In the genomic region with DNA sequence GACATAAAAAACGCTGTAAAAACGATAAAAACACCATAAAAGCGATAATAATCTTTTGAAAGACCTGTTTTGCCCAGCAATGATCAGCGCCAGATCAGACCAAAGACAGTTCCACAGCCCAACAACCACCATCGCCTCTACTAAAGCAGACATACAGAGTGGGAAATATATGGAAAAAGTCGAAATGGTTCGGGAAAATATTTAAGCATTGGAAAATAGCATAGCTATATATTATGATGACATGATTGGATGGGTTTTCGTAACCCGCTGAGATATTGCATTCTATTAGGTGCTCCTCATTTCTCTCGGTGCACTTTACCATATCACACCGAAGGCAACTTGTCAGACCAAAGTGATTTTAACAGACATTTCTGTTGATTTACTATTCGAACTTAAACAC, we compare ENCODE assay signal across 1 fruit fly cellular context.
A peak's percentile ranks its signal among the peaks of the same experiment; 100 is the strongest.
TF ChIP-seq lines count a peak whose summit lies in the region.

No protein-coding gene starts in this region.

TF ChIP-seq in whole organism, embryonic, 481 proteins besides CTCF, POLR2A, EP300 and RAD21 (continued from another document and continues in another):
- TF ChIP-seq Blimp-1 (GFP tag; optimal IDR thresholded peaks at IDR 0.05; lab: Kevin White, UChicago) (peak; percentile 83), Dad (GFP tag; optimal IDR thresholded peaks at IDR 0.05; lab: Kevin White, UChicago) (peak; percentile 89), mirr (GFP tag; optimal IDR thresholded peaks at IDR 0.05; lab: Kevin White, UChicago) (peak; percentile 74), zfh2 (GFP tag; optimal IDR thresholded peaks at IDR 0.05; lab: Kevin White, UChicago) (peak; percentile 77), Lpt (GFP tag; optimal IDR thresholded peaks at IDR 0.05; lab: Kevin White, UChicago) (no peak), Nf-YC (tag; optimal IDR thresholded peaks at IDR 0.05; lab: Kevin White, UChicago) (peak; percentile 59), Taf1 (GFP tag; IDR thresholded peaks at IDR 0.05; lab: Robert Waterston, UW) (peak; percentile 79), CG10543 (GFP tag; optimal IDR thresholded peaks at IDR 0.05; lab: Kevin White, UChicago) (peak; percentile 19), Kr (GFP tag; optimal IDR thresholded peaks at IDR 0.05; lab: Kevin White, UChicago) (no peak), bab2 (GFP tag; optimal IDR thresholded peaks at IDR 0.05; lab: Kevin White, UChicago) (peak; percentile 90), chm (GFP tag; IDR thresholded peaks at IDR 0.05; lab: Robert Waterston, UW) (peak; percentile 91), schlank (tag; optimal IDR thresholded peaks at IDR 0.05; lab: Kevin White, UChicago) (peak; percentile 80), wor (GFP tag; IDR thresholded peaks at IDR 0.05; lab: Robert Waterston, UW) (peak; percentile 70; the same call in 1 of the 2 replicates), crc (GFP tag; optimal IDR thresholded peaks at IDR 0.05; lab: Kevin White, UChicago) (peak; percentile 82), wdn (GFP tag; IDR thresholded peaks at IDR 0.05; lab: Robert Waterston, UW) (peak; percentile 86), B-H2 (GFP tag; optimal IDR thresholded peaks at IDR 0.05; lab: Kevin White, UChicago) (no peak), CG12744 (GFP tag; optimal IDR thresholded peaks at IDR 0.05; lab: Kevin White, UChicago) (peak; percentile 84), ftz-f1 (GFP tag; optimal IDR thresholded peaks at IDR 0.05; lab: Kevin White, UChicago) (no peak), prd (optimal IDR thresholded peaks at IDR 0.05; lab: Kevin White, UChicago) (no peak), prd (GFP tag; IDR thresholded peaks at IDR 0.05; lab: Robert Waterston, UW) (peak; percentile 93), CG14965 (GFP tag; optimal IDR thresholded peaks at IDR 0.05; lab: Kevin White, UChicago; ENCODE audit: borderline replicate concordance) (peak; percentile 44), so (GFP tag; IDR thresholded peaks at IDR 0.05; lab: Robert Waterston, UW) (peak; percentile 93), ken (GFP tag; IDR thresholded peaks at IDR 0.05; lab: Robert Waterston, UW) (peak; percentile 84), CG5953 (GFP tag; IDR thresholded peaks at IDR 0.05; lab: Robert Waterston, UW) (peak; percentile 83), crp (GFP tag; optimal IDR thresholded peaks at IDR 0.05; lab: Kevin White, UChicago) (peak in 1 of 2 experiments; percentile 37), CG31365 (tag; optimal IDR thresholded peaks at IDR 0.05; lab: Kevin White, UChicago) (peak; percentile 76), Dip2 (GFP tag; IDR thresholded peaks at IDR 0.05; lab: Robert Waterston, UW) (0 out of 2 replicates have a peak, but pooled peaks have one; percentile 38), Nf-YB (GFP tag; optimal IDR thresholded peaks at IDR 0.05; lab: Kevin White, UChicago) (peak; percentile 62), CG32532 (GFP tag; IDR thresholded peaks at IDR 0.05; lab: Robert Waterston, UW) (peak; percentile 93), Doc2 (GFP tag; IDR thresholded peaks at IDR 0.05; lab: Robert Waterston, UW) (peak; percentile 74), CG9609 (GFP tag; optimal IDR thresholded peaks at IDR 0.05; lab: Kevin White, UChicago) (peak; percentile 83), Hey (tag; optimal IDR thresholded peaks at IDR 0.05; lab: Kevin White, UChicago) (no peak), NK7.1 (GFP tag; optimal IDR thresholded peaks at IDR 0.05; lab: Kevin White, UChicago) (peak; percentile 66), Rx (GFP tag; IDR thresholded peaks at IDR 0.05; lab: Robert Waterston, UW) (peak; percentile 87), H15 (GFP tag; IDR thresholded peaks at IDR 0.05; lab: Robert Waterston, UW) (peak; percentile 85), ro (GFP tag; IDR thresholded peaks at IDR 0.05; lab: Robert Waterston, UW) (peak; percentile 57; the same call in 1 of the 2 replicates), C15 (GFP tag; IDR thresholded peaks at IDR 0.05; lab: Robert Waterston, UW) (peak; percentile 80; the same call in 2 of the 3 replicates), CG13123 (GFP tag; optimal IDR thresholded peaks at IDR 0.05; lab: Kevin White, UChicago) (peak; percentile 81), CG2129 (GFP tag; IDR thresholded peaks at IDR 0.05; lab: Robert Waterston, UW; ENCODE audit: partially characterized antibody) (no peak), Asciz (GFP tag; optimal IDR thresholded peaks at IDR 0.05; lab: Kevin White, UChicago) (peak; percentile 84), vvl (GFP tag; IDR thresholded peaks at IDR 0.05; lab: Robert Waterston, UW) (peak; percentile 94), kni (GFP tag; optimal IDR thresholded peaks at IDR 0.05; lab: Kevin White, UChicago) (no peak), usp (GFP tag; optimal IDR thresholded peaks at IDR 0.05; lab: Kevin White, UChicago) (no peak), Rfx (GFP tag; IDR thresholded peaks at IDR 0.05; lab: Robert Waterston, UW) (peak; percentile 97), CG15696 (tag; optimal IDR thresholded peaks at IDR 0.05; lab: Kevin White, UChicago) (peak; percentile 45), CG10565 (GFP tag; optimal IDR thresholded peaks at IDR 0.05; lab: Kevin White, UChicago) (peak; percentile 46), CG9817 (tag; optimal IDR thresholded peaks at IDR 0.05; lab: Kevin White, UChicago) (peak; percentile 86), cwo (GFP tag; optimal IDR thresholded peaks at IDR 0.05; lab: Kevin White, UChicago) (peak; percentile 81), twi (tag; optimal IDR thresholded peaks at IDR 0.05; lab: Kevin White, UChicago) (peak; percentile 42), al (GFP tag; IDR thresholded peaks at IDR 0.05; lab: Robert Waterston, UW) (peak; percentile 92), fd64A (GFP tag; optimal IDR thresholded peaks at IDR 0.05; lab: Kevin White, UChicago) (peak; percentile 49), CG14667 (GFP tag; IDR thresholded peaks at IDR 0.05; lab: Robert Waterston, UW) (peak; percentile 88), CG12219 (GFP tag; optimal IDR thresholded peaks at IDR 0.05; lab: Kevin White, UChicago) (peak; percentile 91), CG14710 (tag; optimal IDR thresholded peaks at IDR 0.05; lab: Kevin White, UChicago) (peak; percentile 61), salm (tag; optimal IDR thresholded peaks at IDR 0.05; lab: Kevin White, UChicago) (peak; percentile 82), pita (GFP tag; optimal IDR thresholded peaks at IDR 0.05; lab: Kevin White, UChicago) (no peak), dati (GFP tag; IDR thresholded peaks at IDR 0.05; lab: Robert Waterston, UW) (peak; percentile 62), D (optimal IDR thresholded peaks at IDR 0.05; lab: Kevin White, UChicago) (no peak), D (GFP tag; optimal IDR thresholded peaks at IDR 0.05; lab: Kevin White, UChicago) (peak; percentile 68), tll (GFP tag; optimal IDR thresholded peaks at IDR 0.05; lab: Kevin White, UChicago) (no peak), Sry-δ (GFP tag; optimal IDR thresholded peaks at IDR 0.05; lab: Kevin White, UChicago) (peak; percentile 57), CG2202 (tag; optimal IDR thresholded peaks at IDR 0.05; lab: Kevin White, UChicago) (peak; percentile 24), CG17359 (tag; optimal IDR thresholded peaks at IDR 0.05; lab: Kevin White, UChicago) (peak; percentile 91), slp2 (GFP tag; optimal IDR thresholded peaks at IDR 0.05; lab: Kevin White, UChicago) (peak; percentile 79), ara (GFP tag; IDR thresholded peaks at IDR 0.05; lab: Robert Waterston, UW) (peak; percentile 88), Trl (optimal IDR thresholded peaks at IDR 0.05; lab: Kevin White, UChicago) (no peak), Trl (GFP tag; optimal IDR thresholded peaks at IDR 0.05; lab: Kevin White, UChicago) (peak; percentile 91), maf-S (GFP tag; optimal IDR thresholded peaks at IDR 0.05; lab: Kevin White, UChicago) (peak; percentile 88), pfk (GFP tag; optimal IDR thresholded peaks at IDR 0.05; lab: Kevin White, UChicago) (no peak), Ada2b (GFP tag; IDR thresholded peaks at IDR 0.05; lab: Robert Waterston, UW) (peak; percentile 94), HmgD (GFP tag; optimal IDR thresholded peaks at IDR 0.05; lab: Kevin White, UChicago) (peak; percentile 71), Hand (GFP tag; optimal IDR thresholded peaks at IDR 0.05; lab: Kevin White, UChicago) (peak; percentile 47), ATbp (GFP tag; optimal IDR thresholded peaks at IDR 0.05; lab: Kevin White, UChicago) (peak; percentile 83), CG15011 (GFP tag; optimal IDR thresholded peaks at IDR 0.05; lab: Kevin White, UChicago) (no peak), dimm (GFP tag; IDR thresholded peaks at IDR 0.05; lab: Robert Waterston, UW) (peak; percentile 80), CG7987 (GFP tag; optimal IDR thresholded peaks at IDR 0.05; lab: Kevin White, UChicago) (peak; percentile 81), chinmo (GFP tag; IDR thresholded peaks at IDR 0.05; lab: Robert Waterston, UW; ENCODE audit: partially characterized antibody) (0 out of 4 replicates have a peak, but pooled peaks have one; percentile 20), CG2199 (GFP tag; IDR thresholded peaks at IDR 0.05; lab: Robert Waterston, UW) (peak; percentile 95; the same call in 2 of the 3 replicates), CG4617 (GFP tag; optimal IDR thresholded peaks at IDR 0.05; lab: Kevin White, UChicago; ENCODE audit: borderline replicate concordance) (peak; percentile 59), CG4730 (GFP tag; IDR thresholded peaks at IDR 0.05; lab: Robert Waterston, UW) (peak; percentile 92), Mes4 (GFP tag; optimal IDR thresholded peaks at IDR 0.05; lab: Kevin White, UChicago) (peak; percentile 81), CG8765 (GFP tag; IDR thresholded peaks at IDR 0.05; lab: Robert Waterston, UW) (peak; percentile 30; the same call in 1 of the 2 replicates), hbn (GFP tag; IDR thresholded peaks at IDR 0.05; lab: Robert Waterston, UW; ENCODE audit: partially characterized antibody) (no peak), Neu2 (GFP tag; optimal IDR thresholded peaks at IDR 0.05; lab: Kevin White, UChicago; ENCODE audit: borderline replicate concordance) (no peak), CG11247 (GFP tag; IDR thresholded peaks at IDR 0.05; lab: Robert Waterston, UW) (peak; percentile 90), pzg (GFP tag; optimal IDR thresholded peaks at IDR 0.05; lab: Kevin White, UChicago) (peak; percentile 14), CG10274 (GFP tag; optimal IDR thresholded peaks at IDR 0.05; lab: Kevin White, UChicago) (peak; percentile 60), grau (tag; optimal IDR thresholded peaks at IDR 0.05; lab: Kevin White, UChicago) (peak; percentile 88), dmrt99B (tag; optimal IDR thresholded peaks at IDR 0.05; lab: Kevin White, UChicago) (peak; percentile 92), p53 (GFP tag; optimal IDR thresholded peaks at IDR 0.05; lab: Kevin White, UChicago) (peak; percentile 59), CG9932 (GFP tag; IDR thresholded peaks at IDR 0.05; lab: Robert Waterston, UW) (peak; percentile 91), Dref (GFP tag; IDR thresholded peaks at IDR 0.05; lab: Robert Waterston, UW) (no peak), fd96Cb (tag; optimal IDR thresholded peaks at IDR 0.05; lab: Kevin White, UChicago) (peak; percentile 84), E2f1 (GFP tag; IDR thresholded peaks at IDR 0.05; lab: Robert Waterston, UW) (peak; percentile 91), hth (optimal IDR thresholded peaks at IDR 0.05; lab: Kevin White, UChicago) (no peak), ewg (GFP tag; optimal IDR thresholded peaks at IDR 0.05; lab: Kevin White, UChicago) (peak; percentile 71), klu (GFP tag; IDR thresholded peaks at IDR 0.05; lab: Robert Waterston, UW) (peak; percentile 86), CG10147 (GFP tag; optimal IDR thresholded peaks at IDR 0.05; lab: Kevin White, UChicago) (peak; percentile 71), CG2712 (tag; optimal IDR thresholded peaks at IDR 0.05; lab: Kevin White, UChicago) (peak; percentile 89), repo (GFP tag; optimal IDR thresholded peaks at IDR 0.05; lab: Kevin White, UChicago) (peak; percentile 88), CG11696 (GFP tag; IDR thresholded peaks at IDR 0.05; lab: Robert Waterston, UW) (peak; percentile 85), Optix (GFP tag; IDR thresholded peaks at IDR 0.05; lab: Robert Waterston, UW) (peak; percentile 91), tx (GFP tag; optimal IDR thresholded peaks at IDR 0.05; lab: Kevin White, UChicago) (peak; percentile 89), pnt (GFP tag; optimal IDR thresholded peaks at IDR 0.05; lab: Kevin White, UChicago) (peak; percentile 86), sqz (GFP tag; optimal IDR thresholded peaks at IDR 0.05; lab: Kevin White, UChicago) (no peak), CG6175 (GFP tag; IDR thresholded peaks at IDR 0.05; lab: Robert Waterston, UW) (peak; percentile 86), unc-4 (GFP tag; IDR thresholded peaks at IDR 0.05; lab: Robert Waterston, UW; ENCODE audit: partially characterized antibody) (no peak), CG4360 (GFP tag; IDR thresholded peaks at IDR 0.05; lab: Robert Waterston, UW) (peak; percentile 66), CrebB (tag; optimal IDR thresholded peaks at IDR 0.05; lab: Kevin White, UChicago) (peak; percentile 88), gce (GFP tag; IDR thresholded peaks at IDR 0.05; lab: Robert Waterston, UW) (peak; percentile 84; the same call in 1 of the 3 replicates), Oli (tag; optimal IDR thresholded peaks at IDR 0.05; lab: Kevin White, UChicago) (peak; percentile 87), CG11560 (tag; IDR thresholded peaks at IDR 0.05; lab: Robert Waterston, UW) (peak; percentile 79), CkIIα-i1 (GFP tag; IDR thresholded peaks at IDR 0.05; lab: Robert Waterston, UW) (peak; percentile 75), CG12104 (GFP tag; optimal IDR thresholded peaks at IDR 0.05; lab: Kevin White, UChicago) (peak; percentile 64), ab (GFP tag; optimal IDR thresholded peaks at IDR 0.05; lab: Kevin White, UChicago) (peak; percentile 87), H2.0 (GFP tag; IDR thresholded peaks at IDR 0.05; lab: Robert Waterston, UW) (peak; percentile 92), fd3F (GFP tag; optimal IDR thresholded peaks at IDR 0.05; lab: Kevin White, UChicago) (peak; percentile 91), croc (GFP tag; conservative IDR thresholded peaks at IDR 0.05; lab: Robert Waterston, UW) (peak; percentile 71; the same call in 2 of the 3 replicates), CG12236 (GFP tag; optimal IDR thresholded peaks at IDR 0.05; lab: Kevin White, UChicago) (peak; percentile 73), CG7963 (GFP tag; IDR thresholded peaks at IDR 0.05; lab: Robert Waterston, UW; ENCODE audit: partially characterized antibody) (no peak), CG11085 (GFP tag; IDR thresholded peaks at IDR 0.05; lab: Robert Waterston, UW) (peak; percentile 86), CG11398 (GFP tag; optimal IDR thresholded peaks at IDR 0.05; lab: Kevin White, UChicago) (peak; percentile 72), sug (tag; optimal IDR thresholded peaks at IDR 0.05; lab: Kevin White, UChicago) (peak; percentile 70), CG3065 (GFP tag; optimal IDR thresholded peaks at IDR 0.05; lab: Kevin White, UChicago) (peak; percentile 32), CG9437 (GFP tag; optimal IDR thresholded peaks at IDR 0.05; lab: Kevin White, UChicago) (peak; percentile 67), Sry-β (GFP tag; optimal IDR thresholded peaks at IDR 0.05; lab: Kevin White, UChicago) (no peak)
